Fruit fly (Drosophila melanogaster) whole organism, adult: ENCODE data around the gene her.

Experiments used
- CG11617 ChIP-seq: fragments of 200-800 bp; sonication (Bioruptor generic); optimal IDR thresholded peaks from 2 replicates; lab custom pipeline; 2017; ENCODE audit warnings: mild to moderate bottlenecking, missing biosample characterization, missing genetic modification reagents, missing genetic modification characterization
- CG12768 ChIP-seq: fragments of 200-800 bp; sonication (Bioruptor generic); optimal IDR thresholded peaks from 2 replicates; lab custom pipeline; 2017; ENCODE audit warnings: missing biosample characterization, missing genetic modification characterization, mild to moderate bottlenecking, moderate library complexity, missing genetic modification reagents
- CG14711 ChIP-seq: fragments of 200-800 bp; sonication (Bioruptor generic); optimal IDR thresholded peaks from 2 replicates; lab custom pipeline; 2018; ENCODE audit warnings: missing biosample characterization, mild to moderate bottlenecking, missing genetic modification characterization, moderate library complexity
- CG1620 ChIP-seq: fragments of 200-800 bp; sonication (Bioruptor generic); optimal IDR thresholded peaks from 2 replicates; lab custom pipeline; 2016; ENCODE audit warnings: missing biosample characterization, missing genetic modification characterization
- CG33017 ChIP-seq: fragments of 200-800 bp; sonication (Bioruptor generic); optimal IDR thresholded peaks from 2 replicates; lab custom pipeline; 2018; ENCODE audit warnings: missing biosample characterization, mild to moderate bottlenecking, missing genetic modification characterization, moderate library complexity
- CG5204 ChIP-seq: fragments of 200-800 bp; sonication (Bioruptor generic); optimal IDR thresholded peaks from 2 replicates; lab custom pipeline; 2016; ENCODE audit warnings: missing biosample characterization, missing genetic modification characterization
- CG7045 ChIP-seq: fragments of 200-800 bp; sonication (Bioruptor generic); optimal IDR thresholded peaks from 2 replicates; lab custom pipeline; 2017; ENCODE audit warnings: missing biosample characterization, mild to moderate bottlenecking, missing genetic modification characterization
- CG7101 ChIP-seq: fragments of 200-800 bp; sonication (Bioruptor generic); optimal IDR thresholded peaks from 2 replicates; lab custom pipeline; 2018; ENCODE audit warnings: missing biosample characterization, mild to moderate bottlenecking, missing genetic modification characterization, moderate library complexity
- Clk ChIP-seq: fragments of 200-800 bp; sonication (Bioruptor generic); optimal IDR thresholded peaks from 2 replicates; lab custom pipeline; 2017; ENCODE audit warnings: missing biosample characterization, missing genetic modification characterization
- Crg-1 ChIP-seq: fragments of 200-800 bp; sonication (Bioruptor generic); optimal IDR thresholded peaks from 2 replicates; lab custom pipeline; 2016; ENCODE audit warnings: missing biosample characterization, missing genetic modification characterization
- Hr96 ChIP-seq: fragments of 200-800 bp; sonication (Bioruptor generic); optimal IDR thresholded peaks from 2 replicates; lab custom pipeline; 2016; ENCODE audit warnings: missing biosample characterization, missing genetic modification characterization
- Mnt ChIP-seq: fragments of 200-800 bp; sonication (Bioruptor generic); optimal IDR thresholded peaks from 2 replicates; lab custom pipeline; 2016; ENCODE audit warnings: missing biosample characterization, mild to moderate bottlenecking, missing genetic modification characterization
- bab1 ChIP-seq: fragments of 200-800 bp; sonication (Bioruptor generic); optimal IDR thresholded peaks from 3 replicates; lab custom pipeline; 2019; ENCODE audit warnings: missing biosample characterization, mild to moderate bottlenecking, missing genetic modification characterization, moderate library complexity
- cic ChIP-seq: fragments of 200-800 bp; sonication (Bioruptor generic); optimal IDR thresholded peaks from 2 replicates; lab custom pipeline; 2017; ENCODE audit warnings: missing biosample characterization, mild to moderate bottlenecking, missing genetic modification characterization, moderate library complexity
- cnc ChIP-seq, 2 experiments: fragments of >200 bp; optimal IDR thresholded peaks; 2 replicates each; lab custom pipeline; 2017
- kay ChIP-seq: fragments of 200-800 bp; sonication (Bioruptor generic); peaks from one replicate; lab custom pipeline; 2016; ENCODE audit warnings: missing biosample characterization, missing genetic modification characterization, borderline replicate concordance
- ovo ChIP-seq: fragments of 200-800 bp; sonication (Bioruptor generic); optimal IDR thresholded peaks from 2 replicates; lab custom pipeline; 2016; ENCODE audit warnings: missing biosample characterization, missing genetic modification characterization
- pad ChIP-seq: fragments of 200-800 bp; sonication (Bioruptor generic); optimal IDR thresholded peaks from 3 replicates; lab custom pipeline; 2017; ENCODE audit warnings: missing biosample characterization, missing genetic modification characterization, mild to moderate bottlenecking, moderate library complexity, missing genetic modification reagents
- tj ChIP-seq: fragments of 200-800 bp; sonication (Bioruptor generic); optimal IDR thresholded peaks from 3 replicates; lab custom pipeline; 2017; ENCODE audit warnings: missing biosample characterization, mild to moderate bottlenecking, missing genetic modification characterization, moderate library complexity
- toe ChIP-seq: fragments of 200-800 bp; sonication (Bioruptor generic); optimal IDR thresholded peaks from 2 replicates; lab custom pipeline; 2016; ENCODE audit warnings: missing biosample characterization, missing genetic modification characterization

her gene

DNA sequence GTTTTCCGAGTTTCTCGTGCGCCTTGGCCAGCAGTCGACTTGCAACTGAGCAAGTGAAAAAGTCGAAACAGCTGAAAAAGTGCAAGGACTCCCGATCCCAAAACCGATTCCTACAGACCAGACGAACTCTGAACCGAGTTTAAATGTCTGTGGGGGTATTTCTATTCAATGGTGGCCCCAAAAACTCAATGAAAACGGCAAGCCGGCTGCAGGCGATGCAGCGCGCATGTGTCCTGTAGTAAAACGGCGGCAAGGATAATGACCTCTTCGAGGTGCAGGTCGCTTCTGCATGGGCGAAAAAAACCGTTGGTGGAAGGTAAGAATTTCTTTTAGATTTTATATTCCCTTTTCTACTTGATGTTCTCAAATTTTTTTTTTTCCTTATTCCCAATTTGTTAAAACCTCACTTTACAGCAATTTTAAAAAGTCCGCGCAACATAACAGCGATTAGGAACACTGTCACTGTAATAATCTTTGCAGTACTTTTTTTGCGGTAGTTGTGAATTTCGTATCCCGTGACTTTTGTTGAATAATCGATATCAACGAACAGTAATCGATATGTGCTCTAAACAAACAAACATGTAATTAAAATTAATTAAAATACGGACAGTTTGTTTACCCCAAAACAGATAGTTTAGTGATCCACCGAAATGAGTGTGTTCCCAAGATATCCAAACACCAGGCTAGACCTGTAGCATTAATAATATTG lies at the start of gene her, which contains the start of gene Trpgamma:
her (plus strand) TSS at position 535 of the 709 bp plus-strand sequence.
Trpgamma (minus strand) TSS at position 51 of the 709 bp plus-strand sequence.
- peak; percentile 40 for TF ChIP-seq tj (GFP tag; lab: Kevin White, UChicago)
- TF ChIP-seq pad (GFP tag; lab: Kevin White, UChicago), result no peak
- peak; percentile 20 for TF ChIP-seq CG14711 (tag; lab: Kevin White, UChicago)
- no peak for TF ChIP-seq toe (GFP tag; lab: Kevin White, UChicago)
- TF ChIP-seq CG12768 (GFP tag; lab: Kevin White, UChicago), result no peak
- TF ChIP-seq CG1620 (GFP tag; lab: Kevin White, UChicago), result peak; percentile 31
- TF ChIP-seq Hr96 (GFP tag; lab: Kevin White, UChicago), result peak; percentile 3
- TF ChIP-seq CG33017 (tag; lab: Kevin White, UChicago), result no peak
- no peak for TF ChIP-seq CG7045 (GFP tag; lab: Kevin White, UChicago)
- peak; percentile 15 for TF ChIP-seq ovo (GFP tag; lab: Kevin White, UChicago)
- peak; percentile 70 for TF ChIP-seq bab1 (GFP tag; lab: Kevin White, UChicago)
- TF ChIP-seq Clk (GFP tag; lab: Kevin White, UChicago), result no peak
- TF ChIP-seq kay, result no peak
- peak; percentile 62 for TF ChIP-seq CG7101 (tag; lab: Kevin White, UChicago)
- TF ChIP-seq cnc (optimal IDR thresholded peaks at IDR 0.05; lab: Kevin White, UChicago), result no peak
- TF ChIP-seq Crg-1 (GFP tag; lab: Kevin White, UChicago), result peak; percentile 53
- TF ChIP-seq Mnt (GFP tag; lab: Kevin White, UChicago), result peak; percentile 26

DNA sequence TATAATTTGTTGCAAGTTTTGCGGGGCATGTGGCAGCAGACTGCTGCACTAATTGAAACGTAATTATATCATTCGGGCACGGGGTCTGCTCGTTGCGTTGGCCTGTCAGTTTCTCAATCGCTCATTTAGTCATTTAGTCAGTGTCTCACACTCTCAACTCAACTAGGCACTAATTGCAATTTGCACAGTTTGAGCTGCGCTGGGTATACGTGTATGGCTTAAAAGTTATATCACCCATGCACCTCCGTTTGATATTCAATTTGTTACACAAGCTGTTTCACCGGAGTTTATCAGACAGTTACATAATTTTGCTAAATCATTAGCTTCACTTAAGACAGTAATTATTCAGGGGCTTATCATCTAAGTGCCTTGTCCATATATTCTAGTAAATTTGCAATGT lies 49.0 kb upstream of the her start:
- TF ChIP-seq Hr96 (GFP tag; lab: Kevin White, UChicago), result no peak
- TF ChIP-seq cic (GFP tag; lab: Kevin White, UChicago), result no peak
- TF ChIP-seq Clk (GFP tag; lab: Kevin White, UChicago), result no peak
- no peak for TF ChIP-seq toe (GFP tag; lab: Kevin White, UChicago)
- no peak for TF ChIP-seq cnc (optimal IDR thresholded peaks at IDR 0.05; lab: Kevin White, UChicago)
- TF ChIP-seq CG12768 (GFP tag; lab: Kevin White, UChicago), result no peak
- TF ChIP-seq bab1 (GFP tag; lab: Kevin White, UChicago), result no peak
- no peak for TF ChIP-seq CG11617 (GFP tag; lab: Kevin White, UChicago)

DNA sequence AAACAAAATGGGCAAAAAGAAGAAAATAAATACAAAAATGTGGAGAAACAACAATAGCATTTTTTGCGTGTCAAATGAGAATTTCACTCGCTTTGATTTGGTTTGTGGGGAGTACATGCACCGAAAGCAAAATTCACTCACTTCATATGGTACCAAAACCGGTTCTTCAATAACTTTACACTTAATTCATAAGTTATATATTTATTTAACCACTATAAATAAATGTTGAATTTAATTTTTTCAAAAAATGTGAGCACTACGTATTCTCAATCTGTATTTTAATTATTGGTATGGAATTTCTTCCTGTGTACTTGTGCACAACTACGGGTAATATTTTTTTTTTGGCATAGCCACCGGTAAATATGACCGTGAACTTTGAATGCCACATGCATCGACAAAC lies 47.8 kb upstream of the her start:
- TF ChIP-seq Crg-1 (GFP tag; lab: Kevin White, UChicago) (no peak), ovo (GFP tag; lab: Kevin White, UChicago) (no peak), CG12768 (GFP tag; lab: Kevin White, UChicago) (no peak), pad (GFP tag; lab: Kevin White, UChicago) (no peak), kay (peak; percentile 83), bab1 (GFP tag; lab: Kevin White, UChicago) (no peak), CG33017 (tag; lab: Kevin White, UChicago) (peak; percentile 49), CG5204 (GFP tag; lab: Kevin White, UChicago) (no peak), CG7101 (tag; lab: Kevin White, UChicago) (no peak)

DNA sequence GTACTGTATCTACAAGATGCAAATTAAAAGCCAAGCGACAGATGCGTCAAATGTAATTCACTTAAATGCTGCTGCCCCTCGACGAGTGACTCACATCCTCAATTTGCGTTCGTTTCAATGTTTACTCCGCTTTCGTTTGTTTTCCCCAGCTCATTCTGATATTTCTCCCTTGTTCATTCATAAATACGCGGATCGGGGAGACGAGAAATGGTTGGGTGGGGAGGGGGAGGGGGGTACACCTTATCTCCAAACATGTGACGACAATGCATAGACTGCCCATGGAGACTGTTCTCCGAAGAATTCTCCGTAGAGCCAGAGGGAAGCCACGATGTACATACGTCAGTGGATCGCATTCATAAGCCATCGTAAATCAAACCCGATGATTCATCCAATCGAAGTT lies 39.6 kb upstream of the her start:
- TF ChIP-seq kay (peak; percentile 9), CG11617 (GFP tag; lab: Kevin White, UChicago) (no peak), Mnt (GFP tag; lab: Kevin White, UChicago) (no peak), toe (GFP tag; lab: Kevin White, UChicago) (no peak), Hr96 (GFP tag; lab: Kevin White, UChicago) (no peak), cic (GFP tag; lab: Kevin White, UChicago) (peak; percentile 75), CG1620 (GFP tag; lab: Kevin White, UChicago) (no peak), CG7101 (tag; lab: Kevin White, UChicago) (peak; percentile 1)

DNA sequence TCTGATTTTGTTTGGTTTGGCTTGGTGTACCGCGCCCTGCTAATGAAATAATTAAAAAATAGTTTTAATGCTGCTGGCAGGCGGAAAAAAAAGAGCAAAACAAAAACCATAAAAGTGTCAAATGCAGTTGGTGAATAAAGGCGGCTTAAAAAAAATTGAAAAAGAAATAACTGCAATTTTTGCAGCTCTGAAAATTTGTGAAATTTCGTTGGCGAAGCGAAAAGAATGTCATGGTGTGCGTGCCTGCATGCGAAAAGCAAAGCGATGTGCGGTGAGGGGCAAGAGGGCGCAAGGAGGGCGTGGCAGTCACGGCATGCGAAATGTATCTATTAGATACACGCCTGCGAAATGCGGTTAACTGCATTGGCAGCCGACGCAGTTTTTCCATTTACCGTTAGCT lies 38.6 kb upstream of the her start:
- no peak for TF ChIP-seq CG12768 (GFP tag; lab: Kevin White, UChicago)
- TF ChIP-seq CG14711 (tag; lab: Kevin White, UChicago), result no peak
- no peak for TF ChIP-seq toe (GFP tag; lab: Kevin White, UChicago)
- TF ChIP-seq tj (GFP tag; lab: Kevin White, UChicago), result peak; percentile 95
- no peak for TF ChIP-seq Hr96 (GFP tag; lab: Kevin White, UChicago)
- TF ChIP-seq CG7101 (tag; lab: Kevin White, UChicago), result no peak
- no peak for TF ChIP-seq ovo (GFP tag; lab: Kevin White, UChicago)

DNA sequence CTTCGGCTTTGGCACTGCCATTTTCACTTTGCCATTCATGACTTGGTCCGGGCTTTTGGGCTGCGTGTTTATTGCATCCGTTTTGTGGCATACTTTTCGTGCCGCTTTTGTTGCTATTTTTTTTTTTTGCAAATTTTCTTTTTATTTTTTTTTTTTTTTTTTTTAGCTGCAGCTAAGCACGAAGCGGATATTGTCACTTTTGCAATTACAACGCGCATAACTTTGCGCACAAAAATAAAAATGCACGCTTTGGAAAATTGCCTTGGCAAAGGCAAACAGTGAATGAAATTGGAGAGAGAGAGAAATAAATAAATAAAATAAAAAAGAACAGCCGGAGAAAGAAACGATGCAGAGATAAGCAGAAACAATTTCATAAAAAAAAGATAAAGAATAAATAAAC lies 36.1 kb upstream of the her start:
- TF ChIP-seq tj (GFP tag; lab: Kevin White, UChicago), result peak; percentile 60
- TF ChIP-seq CG5204 (GFP tag; lab: Kevin White, UChicago), result no peak

DNA sequence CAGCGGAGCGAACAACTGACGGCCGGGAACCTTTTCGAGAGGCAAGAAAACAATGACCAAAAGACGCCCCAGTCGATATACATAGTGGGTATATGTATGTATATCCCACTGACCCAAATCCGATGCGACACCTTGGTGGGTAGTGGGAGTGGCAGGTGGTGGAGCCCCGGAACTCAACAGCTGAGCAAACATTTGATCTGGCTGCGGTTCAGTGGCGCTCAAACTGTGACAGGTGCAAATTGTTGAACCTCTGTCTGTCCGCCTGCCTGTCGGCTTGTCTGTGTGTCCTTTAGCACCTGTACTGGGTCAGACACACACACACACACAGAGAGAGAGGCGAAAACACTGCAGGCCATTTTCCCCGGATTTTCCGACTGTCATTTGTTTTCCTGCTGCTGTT lies 33.5 kb upstream of the her start:
- TF ChIP-seq CG1620 (GFP tag; lab: Kevin White, UChicago) (no peak), ovo (GFP tag; lab: Kevin White, UChicago) (no peak), toe (GFP tag; lab: Kevin White, UChicago) (no peak), pad (GFP tag; lab: Kevin White, UChicago) (no peak), CG5204 (GFP tag; lab: Kevin White, UChicago) (no peak)
